Worm (Caenorhabditis elegans): ENCODE data around the gene F21C10.13.

DNA sequence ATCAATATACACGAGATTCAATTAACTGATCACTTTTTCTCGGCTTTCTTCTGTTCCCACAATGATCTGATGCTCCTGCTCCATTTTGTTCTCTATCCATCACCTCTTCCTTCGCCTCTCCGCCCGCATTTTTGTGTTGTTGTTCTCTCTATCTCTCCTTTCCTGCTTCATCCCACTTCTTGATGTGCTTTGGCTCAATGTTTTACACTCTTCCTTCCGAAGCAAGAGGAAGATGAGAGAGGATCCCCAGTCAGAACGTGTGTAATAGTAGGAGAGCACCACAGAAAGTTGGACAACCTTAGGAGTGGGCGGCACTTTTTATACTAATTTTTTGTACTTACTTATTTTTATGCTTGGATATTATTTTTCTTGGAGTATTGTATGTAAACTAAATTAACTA, 10.1 kb upstream of the F21C10.13 start:
- TF ChIP-seq nhr-11 (tag; optimal IDR thresholded peaks at IDR 0.05) (no peak), lin-39 (tag; optimal IDR thresholded peaks at IDR 0.05) (no peak), snu-23 (GFP tag; optimal IDR thresholded peaks at IDR 0.05) (no peak), fkh-10 (GFP tag; optimal IDR thresholded peaks at IDR 0.05) (no peak), blmp-1 (tag; optimal IDR thresholded peaks at IDR 0.05) (no peak)
